Fruit fly (Drosophila melanogaster) S2 (cell line): Measurements from ENCODE around the gene AdamTS-B.

Experiments
- CG8478 ChIP-seq: fragments of >200 bp; optimal IDR thresholded peaks from 2 replicates; lab custom pipeline; 2018
- CTCF ChIP-seq, 2 experiments: fragments of >200 bp; optimal IDR thresholded peaks; 2 replicates each; lab custom pipeline; 2018

DNA sequence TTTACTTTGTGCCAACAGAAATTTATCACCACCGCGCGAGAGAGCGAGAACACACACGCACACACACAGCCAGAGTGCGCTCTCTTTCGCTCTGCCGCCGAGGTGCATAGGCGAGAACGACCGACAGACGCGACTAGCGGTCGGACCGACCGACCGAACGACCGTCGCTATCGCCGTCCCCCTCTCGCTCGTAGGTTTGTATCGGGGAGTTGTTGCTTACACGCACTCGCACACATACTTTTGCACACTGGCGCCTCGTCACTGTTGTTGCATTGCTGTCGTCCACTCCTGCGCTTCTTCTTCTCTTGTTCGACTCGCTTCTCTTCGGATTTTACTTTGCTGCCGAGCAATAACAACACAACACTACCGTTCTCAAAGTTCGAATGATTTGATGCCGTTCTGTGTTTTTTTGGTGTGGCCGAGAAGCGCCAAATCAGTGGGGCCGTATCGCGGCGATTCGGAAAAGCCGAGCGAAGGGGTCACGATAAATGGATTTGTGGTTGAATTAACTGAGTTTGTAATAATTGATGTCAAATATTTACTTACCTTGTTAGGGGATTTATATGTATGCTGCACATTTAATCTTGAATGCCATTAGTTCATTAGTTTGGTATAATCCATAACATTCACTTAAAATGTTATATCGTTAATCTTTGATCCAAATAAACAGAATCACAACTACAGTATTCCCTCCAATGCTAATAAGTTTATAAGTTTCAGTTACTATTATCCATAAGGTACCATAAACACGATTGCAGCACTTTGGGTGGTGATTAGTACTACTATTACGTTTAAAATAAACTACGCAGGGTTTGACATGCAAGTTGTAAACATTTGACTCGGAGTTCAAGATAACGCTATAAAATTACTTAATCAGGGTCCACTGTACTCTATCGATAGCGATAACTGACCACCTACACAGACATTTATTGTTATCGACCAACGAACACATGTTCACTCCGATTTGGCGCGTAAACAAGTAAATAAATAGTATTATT is 48.8 kb downstream of the AdamTS-B start, which contains the start of the genes IntS6 and Rtel1:
- peak; percentile 28 to 57 for TF ChIP-seq CTCF (optimal IDR thresholded peaks at IDR 0.05; lab: Kevin White, UChicago)
- peak; percentile 13 for TF ChIP-seq CG8478 (lab: Kevin White, UChicago)
